Worm (Caenorhabditis elegans) whole organism, L4 larva: Measurements from ENCODE around the gene tsen-2.

Source experiments
- F37D6.2 ChIP-seq: sonication (generic microtip); optimal IDR thresholded peaks from 2 replicates; lab custom pipeline; 2016; ENCODE audit warnings: mild to moderate bottlenecking, missing genetic modification characterization, missing compliant biosample characterization
- F44E2.7 ChIP-seq: fragments of 200-800 bp; sonication (Bioruptor generic); IDR thresholded peaks from 2 replicates; pipeline ENCODE4 v2.1.2; 2022; ENCODE audit warnings: missing genetic modification characterization, missing compliant biosample characterization
- R02D3.7 ChIP-seq: fragments of 150-350 bp; sonication (generic microtip); optimal IDR thresholded peaks from 3 replicates; lab custom pipeline; 2014; ENCODE audit warnings: missing biosample characterization, missing genetic modification characterization
- T26A8.4 ChIP-seq: fragments of 200-800 bp; sonication (Bioruptor generic); IDR thresholded peaks from 2 replicates; pipeline ENCODE4 v1.3.6; 2022; ENCODE audit warnings: missing genetic modification characterization, missing compliant biosample characterization
- Y48G9A.11 ChIP-seq: fragments of 200-800 bp; sonication (Bioruptor generic); IDR thresholded peaks from 2 replicates; pipeline ENCODE4 v1.3.6; 2022; ENCODE audit warnings: missing genetic modification reagents, missing genetic modification characterization, missing compliant biosample characterization
- Y5F2A.4 ChIP-seq: fragments of 200-800 bp; sonication (Bioruptor generic); optimal IDR thresholded peaks from 2 replicates; lab custom pipeline; 2018; ENCODE audit warnings: mild to moderate bottlenecking, missing genetic modification characterization, missing compliant biosample characterization
- ZK546.5 ChIP-seq, 2 experiments: sonication (generic microtip); optimal IDR thresholded peaks; 2 replicates each; lab custom pipeline; 2017; ENCODE audit warnings: missing biosample characterization in 2 of 2, missing genetic modification characterization in 2 of 2
- arid-1 ChIP-seq: fragments of 200-800 bp; sonication (Bioruptor generic); conservative IDR thresholded peaks from 2 replicates; pipeline ENCODE4 v1.3.6; 2022; ENCODE audit warnings: missing genetic modification reagents, missing genetic modification characterization, missing compliant biosample characterization
- attf-4 ChIP-seq: sonication (generic microtip); optimal IDR thresholded peaks from 3 replicates; lab custom pipeline; 2017; ENCODE audit warnings: missing biosample characterization, missing genetic modification characterization
- ceh-28 ChIP-seq: fragments of 150-350 bp; optimal IDR thresholded peaks from 2 replicates; lab custom pipeline; 2014; ENCODE audit warnings: missing biosample characterization, missing genetic modification reagents, missing genetic modification characterization
- ceh-44 ChIP-seq: fragments of 200-800 bp; sonication (Bioruptor generic); IDR thresholded peaks from 2 replicates; pipeline ENCODE4 v1.3.6; 2022; ENCODE audit warnings: missing genetic modification reagents, missing genetic modification characterization, missing compliant biosample characterization
- daf-8 ChIP-seq: fragments of 200-800 bp; sonication (Bioruptor generic); IDR thresholded peaks from 2 replicates; pipeline ENCODE4 v1.3.6; 2022; ENCODE audit warnings: missing genetic modification characterization, missing compliant biosample characterization
- dmd-6 ChIP-seq: fragments of 200-800 bp; sonication (Bioruptor generic); IDR thresholded peaks from 2 replicates; pipeline ENCODE4 v1.3.6; 2022; ENCODE audit warnings: missing genetic modification reagents, missing genetic modification characterization, missing compliant biosample characterization
- egl-27 ChIP-seq: sonication (generic microtip); optimal IDR thresholded peaks from 3 replicates; lab custom pipeline; 2017; ENCODE audit warnings: missing biosample characterization, missing genetic modification reagents, missing genetic modification characterization
- egl-43 ChIP-seq: fragments of 200-800 bp; sonication (Bioruptor generic); IDR thresholded peaks from 2 replicates; pipeline ENCODE4 v1.3.6; 2022; ENCODE audit warnings: missing genetic modification reagents, missing genetic modification characterization, missing compliant biosample characterization
- hlh-30 ChIP-seq: sonication (generic microtip); optimal IDR thresholded peaks from 2 replicates; lab custom pipeline; 2017; ENCODE audit warnings: antibody characterized with exemption, mild to moderate bottlenecking, missing genetic modification characterization, missing compliant biosample characterization; ENCODE audit not compliant: insufficient read depth
- jun-1 ChIP-seq: fragments of 150-350 bp; optimal IDR thresholded peaks from 2 replicates; lab custom pipeline; 2014; ENCODE audit warnings: missing biosample characterization, missing genetic modification reagents, missing genetic modification characterization
- lin-1 ChIP-seq: fragments of 200-800 bp; sonication (Bioruptor generic); IDR thresholded peaks from 2 replicates; pipeline ENCODE4 v1.3.6; 2022; ENCODE audit warnings: missing genetic modification reagents, missing genetic modification characterization, missing compliant biosample characterization
- lsy-2 ChIP-seq, 2 experiments: fragments of 150-350 bp in 1 of 2; sonication (generic microtip) in 1 of 2; optimal IDR thresholded peaks; 2 replicates each; lab custom pipeline; 2014 to 2017; ENCODE audit warnings: missing biosample characterization in 2 of 2, missing genetic modification characterization in 2 of 2
- madf-5 ChIP-seq, 2 experiments: fragments of 200-800 bp; sonication (Bioruptor generic); IDR thresholded peaks; 2 replicates each; pipeline ENCODE4 v1.3.6; 2022; ENCODE audit warnings: missing compliant biosample characterization in 2 of 2, missing genetic modification characterization in 2 of 2
- madf-9 ChIP-seq: fragments of 200-800 bp; sonication (Bioruptor generic); conservative IDR thresholded peaks from 2 replicates; pipeline ENCODE4 v1.3.6; 2022; ENCODE audit warnings: missing genetic modification reagents, missing genetic modification characterization, missing compliant biosample characterization
- mdt-29 ChIP-seq: fragments of 200-800 bp; sonication (Bioruptor generic); IDR thresholded peaks from 2 replicates; pipeline ENCODE4 v1.3.6; 2022; ENCODE audit warnings: missing genetic modification reagents, missing genetic modification characterization, missing compliant biosample characterization
- mes-2 ChIP-seq: sonication (generic microtip); optimal IDR thresholded peaks from 2 replicates; lab custom pipeline; 2016; ENCODE audit warnings: missing genotype, mild to moderate bottlenecking, missing genetic modification characterization, missing compliant biosample characterization; ENCODE audit not compliant: poor library complexity, severe bottlenecking
- nhr-102 ChIP-seq: sonication (generic microtip); optimal IDR thresholded peaks from 2 replicates; lab custom pipeline; 2016; ENCODE audit warnings: mild to moderate bottlenecking, missing genetic modification characterization, moderate library complexity, missing compliant biosample characterization
- nhr-237 ChIP-seq: sonication (generic microtip); optimal IDR thresholded peaks from 2 replicates; lab custom pipeline; 2017; ENCODE audit warnings: missing biosample characterization, missing genetic modification characterization
- nhr-25 ChIP-seq: sonication (generic microtip); optimal IDR thresholded peaks from 2 replicates; lab custom pipeline; 2017; ENCODE audit warnings: missing genetic modification characterization, mild to moderate bottlenecking, missing compliant biosample characterization, antibody characterized with exemption, moderate library complexity, borderline replicate concordance; ENCODE audit not compliant: insufficient read depth
- nhr-77 ChIP-seq: fragments of 150-350 bp; optimal IDR thresholded peaks from 2 replicates; lab custom pipeline; 2014; ENCODE audit warnings: missing biosample characterization, missing genetic modification characterization
- pha-4 ChIP-seq, 2 experiments: fragments of 150-350 bp in 1 of 2; fragments of 200-800 bp in 1 of 2; sonication (Bioruptor generic) in 1 of 2; IDR thresholded peaks in 1 of 2; optimal IDR thresholded peaks in 1 of 2; 2 replicates each; pipeline versions ENCODE4 v1.3.6 to Lab custom; 2014 to 2022; ENCODE audit warnings: missing genetic modification characterization in 2 of 2, missing genetic modification reagents in 2 of 2, missing biosample characterization in 1 of 2, missing compliant biosample characterization in 1 of 2
- rbr-2 ChIP-seq: sonication (generic microtip); optimal IDR thresholded peaks from 2 replicates; lab custom pipeline; 2016; ENCODE audit warnings: missing genotype, missing genetic modification characterization, missing compliant biosample characterization
- saeg-2 ChIP-seq: fragments of 200-800 bp; sonication (Bioruptor generic); IDR thresholded peaks from 2 replicates; pipeline ENCODE4 v1.3.6; 2022; ENCODE audit warnings: missing genetic modification reagents, missing genetic modification characterization, missing compliant biosample characterization
- snpc-4 ChIP-seq: fragments of 150-350 bp; optimal IDR thresholded peaks from 2 replicates; lab custom pipeline; 2014; ENCODE audit warnings: missing biosample characterization, missing genetic modification characterization
- spr-1 ChIP-seq: sonication (generic microtip); optimal IDR thresholded peaks from 2 replicates; lab custom pipeline; 2016; ENCODE audit warnings: mild to moderate bottlenecking, missing genetic modification characterization, missing compliant biosample characterization
- unc-130 ChIP-seq: sonication (generic microtip); optimal IDR thresholded peaks from 2 replicates; lab custom pipeline; 2016; ENCODE audit warnings: missing genetic modification reagents, missing genetic modification characterization, missing compliant biosample characterization
- unc-62 ChIP-seq, 3 experiments: fragments of 150-350 bp in 1 of 3; sonication (generic microtip); optimal IDR thresholded peaks in 2 of 3; peaks in 1 of 3; 1 replicate in 1 of 3; 2 replicates in 2 of 3; lab custom pipeline; 2014 to 2017; ENCODE audit warnings: missing biosample characterization in 3 of 3, missing genetic modification characterization in 3 of 3, missing genetic modification reagents in 3 of 3, missing genotype in 1 of 3
- zfp-3 ChIP-seq: fragments of 200-800 bp; sonication (Bioruptor generic); conservative IDR thresholded peaks from 2 replicates; pipeline ENCODE4 v1.3.6; 2022; ENCODE audit warnings: missing genetic modification reagents, missing genetic modification characterization, missing compliant biosample characterization
- zip-11 ChIP-seq: fragments of 200-800 bp; sonication (Bioruptor generic); IDR thresholded peaks from 2 replicates; pipeline ENCODE4 v1.3.6; 2022; ENCODE audit warnings: missing genetic modification characterization, missing compliant biosample characterization
- zip-2 ChIP-seq: fragments of 150-350 bp; optimal IDR thresholded peaks from 2 replicates; lab custom pipeline; 2014; ENCODE audit warnings: missing biosample characterization, missing genetic modification characterization
- ztf-7 ChIP-seq: fragments of 150-350 bp; optimal IDR thresholded peaks from 2 replicates; lab custom pipeline; 2014; ENCODE audit warnings: missing biosample characterization, missing genetic modification characterization

tsen-2 gene

ce11 chrIII:11896652-11897051 lies 1.4 kb downstream of the tsen-2 start:
- TF ChIP-seq R02D3.7, result no peak
- no peak for TF ChIP-seq Y5F2A.4 (GFP tag; lab: Kevin White, UChicago)
- no peak for TF ChIP-seq F37D6.2 (tag; lab: Kevin White, UChicago)
- TF ChIP-seq daf-8 (GFP tag; lab: Robert Waterston, UW), result no peak
- TF ChIP-seq T26A8.4 (GFP tag; lab: Robert Waterston, UW), result no peak
- TF ChIP-seq arid-1 (GFP tag; lab: Robert Waterston, UW), result no peak
- no peak for TF ChIP-seq unc-62 (GFP tag; optimal IDR thresholded peaks at IDR 0.05 in 1 of 2; lab: Kevin White, UChicago)
- no peak for TF ChIP-seq unc-62 (tag; optimal IDR thresholded peaks at IDR 0.05; lab: Kevin White, UChicago)
- TF ChIP-seq lin-1, result no peak
- TF ChIP-seq dmd-6 (GFP tag; lab: Robert Waterston, UW), result no peak
- no peak for TF ChIP-seq F44E2.7
- no peak for TF ChIP-seq zfp-3 (GFP tag; lab: Robert Waterston, UW)
- TF ChIP-seq egl-27 (tag; lab: Kevin White, UChicago), result no peak
- TF ChIP-seq jun-1 (tag; lab: Kevin White, UChicago), result no peak
- TF ChIP-seq unc-130, result no peak

- TF ChIP-seq ceh-28 (peak; percentile 3), zip-11 (GFP tag; lab: Robert Waterston, UW) (no peak)
These were observed 2.6 kb downstream of the tsen-2 start for ce11 chrIII:11895504-11895903.

- TF ChIP-seq ZK546.5 (tag; optimal IDR thresholded peaks at IDR 0.05; lab: Kevin White, UChicago) (no peak), saeg-2 (GFP tag; lab: Robert Waterston, UW) (no peak), ceh-44 (no peak), Y48G9A.11 (GFP tag; lab: Robert Waterston, UW) (no peak), pha-4 (GFP tag; IDR thresholded peaks at IDR 0.05; lab: Robert Waterston, UW) (no peak), pha-4 (tag; optimal IDR thresholded peaks at IDR 0.05; lab: Kevin White, UChicago) (no peak), mdt-29 (no peak), snpc-4 (no peak), nhr-237 (no peak), spr-1 (tag; lab: Kevin White, UChicago) (no peak), hlh-30 (no peak), ztf-7 (tag; lab: Kevin White, UChicago) (no peak), attf-4 (tag; lab: Kevin White, UChicago) (no peak), zip-2 (tag; lab: Kevin White, UChicago) (no peak), madf-5 (GFP tag; IDR thresholded peaks at IDR 0.05; lab: Robert Waterston, UW) (no peak)
- TF ChIP-seq, all 104 proteins: peak for 0
These were observed 5.1 kb downstream of the tsen-2 start, which contains the start of gene Y56A3A.41 for ce11 chrIII:11892939-11893338. Y56A3A.41 (minus strand) TSS chrIII:11893039.

ce11 chrIII:11891335-11891734 lies 6.7 kb downstream of the tsen-2 start, which contains the start of gene faah-5:
faah-5 (minus strand) TSS chrIII:11891435.
- TF ChIP-seq F44E2.7 (no peak), unc-130 (no peak), madf-9 (GFP tag; lab: Robert Waterston, UW) (no peak), lsy-2 (tag; optimal IDR thresholded peaks at IDR 0.05; lab: Kevin White, UChicago) (no peak), rbr-2 (tag; lab: Kevin White, UChicago) (no peak), nhr-77 (tag; lab: Kevin White, UChicago) (no peak), nhr-102 (tag; lab: Kevin White, UChicago) (no peak), spr-1 (tag; lab: Kevin White, UChicago) (no peak), Y48G9A.11 (GFP tag; lab: Robert Waterston, UW) (no peak), nhr-25 (tag; lab: Kevin White, UChicago) (no peak), mes-2 (tag; lab: Kevin White, UChicago) (no peak), zip-2 (tag; lab: Kevin White, UChicago) (no peak), egl-43 (GFP tag; lab: Robert Waterston, UW) (no peak), snpc-4 (no peak)
